Fruit fly (Drosophila melanogaster): Measurements from ENCODE around the gene CG8852.

Gene CG8852

dm6 chr2L:3479697-3480442 is 45.1 kb upstream of the CG8852 start (continued):
- TF ChIP-seq lab (GFP tag; optimal IDR thresholded peaks at IDR 0.05) (peak; percentile 19), chinmo (GFP tag; IDR thresholded peaks at IDR 0.05; ENCODE audit: partially characterized antibody) (peak; percentile 69; the same call in 1 of the 4 replicates), jigr1 (GFP tag; IDR thresholded peaks at IDR 0.05) (no peak), ci (GFP tag; IDR thresholded peaks at IDR 0.05) (peak; percentile 52; the same call in 1 of the 3 replicates)

- TF ChIP-seq gfzf (GFP tag; optimal IDR thresholded peaks at IDR 0.05) (no peak), CG16813 (GFP tag; IDR thresholded peaks at IDR 0.05; ENCODE audit: partially characterized antibody) (no peak), CG18764 (GFP tag; optimal IDR thresholded peaks at IDR 0.05) (no peak), exex (tag; optimal IDR thresholded peaks at IDR 0.05) (no peak), Dad (GFP tag; optimal IDR thresholded peaks at IDR 0.05) (no peak), dm (GFP tag; optimal IDR thresholded peaks at IDR 0.05) (no peak), her (GFP tag; optimal IDR thresholded peaks at IDR 0.05) (no peak), Antp (GFP tag; optimal IDR thresholded peaks at IDR 0.05) (no peak), CG34422 (GFP tag; IDR thresholded peaks at IDR 0.05) (no peak), cas (GFP tag; IDR thresholded peaks at IDR 0.05) (no peak), Poxn (GFP tag; IDR thresholded peaks at IDR 0.05) (no peak), CG6175 (GFP tag; IDR thresholded peaks at IDR 0.05) (no peak), lab (GFP tag; optimal IDR thresholded peaks at IDR 0.05) (no peak), CG6765 (GFP tag; optimal IDR thresholded peaks at IDR 0.05) (no peak), CG4328 (GFP tag; optimal IDR thresholded peaks at IDR 0.05) (no peak), disco-r (GFP tag; optimal IDR thresholded peaks at IDR 0.05) (no peak), NFAT (GFP tag; IDR thresholded peaks at IDR 0.05) (no peak), Vsx1 (GFP tag; optimal IDR thresholded peaks at IDR 0.05) (peak; percentile 20), gsb-n (tag; optimal IDR thresholded peaks at IDR 0.05) (no peak), CG11504 (tag; optimal IDR thresholded peaks at IDR 0.05) (no peak), nom (GFP tag; optimal IDR thresholded peaks at IDR 0.05) (no peak), Opbp (GFP tag; IDR thresholded peaks at IDR 0.05; ENCODE audit: partially characterized antibody) (no peak), Mrtf (GFP tag; IDR thresholded peaks at IDR 0.05) (no peak), CG15073 (GFP tag; optimal IDR thresholded peaks at IDR 0.05) (no peak), corto (GFP tag; optimal IDR thresholded peaks at IDR 0.05) (no peak), odd (GFP tag; optimal IDR thresholded peaks at IDR 0.05) (no peak), trem (tag; optimal IDR thresholded peaks at IDR 0.05) (peak; percentile 35), ems (GFP tag; optimal IDR thresholded peaks at IDR 0.05) (no peak), Abd-B (GFP tag; optimal IDR thresholded peaks at IDR 0.05) (no peak), CG4424 (GFP tag; optimal IDR thresholded peaks at IDR 0.05) (peak; percentile 1), zen (tag; optimal IDR thresholded peaks at IDR 0.05) (peak; percentile 18), dpn (GFP tag; optimal IDR thresholded peaks at IDR 0.05) (no peak), Xrp1 (GFP tag; IDR thresholded peaks at IDR 0.05) (no peak), ab (GFP tag; optimal IDR thresholded peaks at IDR 0.05) (no peak), fu2 (GFP tag; optimal IDR thresholded peaks at IDR 0.05) (no peak), Stat92E (GFP tag; optimal IDR thresholded peaks at IDR 0.05) (no peak), Bteb2 (GFP tag; optimal IDR thresholded peaks at IDR 0.05) (no peak), chm (GFP tag; IDR thresholded peaks at IDR 0.05) (no peak), CG12155 (GFP tag; optimal IDR thresholded peaks at IDR 0.05) (no peak), kni (GFP tag; optimal IDR thresholded peaks at IDR 0.05) (no peak), E2f2 (GFP tag; IDR thresholded peaks at IDR 0.05) (peak; percentile 80), nerfin-1 (tag; optimal IDR thresholded peaks at IDR 0.05) (no peak), CG13775 (GFP tag; optimal IDR thresholded peaks at IDR 0.05) (no peak), tx (GFP tag; optimal IDR thresholded peaks at IDR 0.05) (no peak), CG2712 (tag; optimal IDR thresholded peaks at IDR 0.05) (peak; percentile 28)
These were observed 44.5 kb upstream of the CG8852 start for dm6 chr2L:3480443-3480839.

All from whole organism, embryonic.